Worm (Caenorhabditis elegans) whole organism, L4/young adult: ENCODE measurements around the gene gop-1.

Experiments used
- W03F9.2 ChIP-seq: fragments of 150-350 bp; optimal IDR thresholded peaks from 2 replicates; lab custom pipeline; 2014; ENCODE audit warnings: missing biosample characterization, missing genetic modification characterization
- dao-5 ChIP-seq: sonication (generic microtip); optimal IDR thresholded peaks from 2 replicates; lab custom pipeline; 2016; ENCODE audit warnings: missing genotype, missing genetic modification characterization, moderate library complexity, missing compliant biosample characterization
- him-1 ChIP-seq: sonication (generic microtip); optimal IDR thresholded peaks from 2 replicates; lab custom pipeline; 2016; ENCODE audit warnings: missing genotype, missing genetic modification reagents, missing genetic modification characterization, missing compliant biosample characterization

- TF ChIP-seq dao-5 (tag; lab: Kevin White, UChicago) (no peak), W03F9.2 (tag; lab: Kevin White, UChicago) (no peak), him-1 (tag; lab: Kevin White, UChicago) (no peak)
These were observed 45.2 kb upstream of the gop-1 start, which contains the start of gene syx-16 for ce11 chrIII:5208992-5209391.
